Fruit fly (Drosophila melanogaster): ENCODE data around the gene pcx.

Gene pcx

dm6 chrX:2225138-2225537 lies at the start of gene pcx:
Gene pcx, plus strand, starts transcription at chrX:2225296.
- TF ChIP-seq ro (GFP tag; IDR thresholded peaks at IDR 0.05) (no peak), CG6765 (GFP tag; optimal IDR thresholded peaks at IDR 0.05) (no peak), pzg (GFP tag; optimal IDR thresholded peaks at IDR 0.05) (peak; percentile 49), amos (GFP tag; IDR thresholded peaks at IDR 0.05; ENCODE audit: partially characterized antibody) (peak; percentile 59; the same call in 1 of the 2 replicates), inv (GFP tag; IDR thresholded peaks at IDR 0.05; ENCODE audit: partially characterized antibody) (0 out of 2 replicates have a peak, but pooled peaks have one; percentile 19), CG9797 (GFP tag; optimal IDR thresholded peaks at IDR 0.05) (peak; percentile 34), stwl (tag; optimal IDR thresholded peaks at IDR 0.05) (no peak), pum (GFP tag; optimal IDR thresholded peaks at IDR 0.05) (no peak), ato (GFP tag; IDR thresholded peaks at IDR 0.05; ENCODE audit: partially characterized antibody) (no peak), CG18764 (GFP tag; optimal IDR thresholded peaks at IDR 0.05) (peak; percentile 86), hb (GFP tag; IDR thresholded peaks at IDR 0.05; ENCODE audit: partially characterized antibody) (peak; percentile 44; the same call in 1 of the 3 replicates), CHES-1-like (GFP tag; optimal IDR thresholded peaks at IDR 0.05) (no peak), CG2129 (GFP tag; IDR thresholded peaks at IDR 0.05; ENCODE audit: partially characterized antibody) (no peak), vvl (GFP tag; IDR thresholded peaks at IDR 0.05) (0 out of 2 replicates have a peak, but pooled peaks have one; percentile 7), CG10267 (tag; optimal IDR thresholded peaks at IDR 0.05) (no peak), CG13287 (GFP tag; IDR thresholded peaks at IDR 0.05; ENCODE audit: partially characterized antibody) (peak; percentile 71), nom (GFP tag; optimal IDR thresholded peaks at IDR 0.05) (no peak), gfzf (GFP tag; optimal IDR thresholded peaks at IDR 0.05) (peak; percentile 50), CG4617 (GFP tag; optimal IDR thresholded peaks at IDR 0.05; ENCODE audit: borderline replicate concordance) (peak; percentile 76), CG17186 (GFP tag; optimal IDR thresholded peaks at IDR 0.05) (no peak), CG2116 (GFP tag; optimal IDR thresholded peaks at IDR 0.05) (peak; percentile 38), CG17359 (tag; optimal IDR thresholded peaks at IDR 0.05) (peak; percentile 96), ap (GFP tag; IDR thresholded peaks at IDR 0.05) (no peak), Optix (GFP tag; IDR thresholded peaks at IDR 0.05) (no peak), Dp (GFP tag; optimal IDR thresholded peaks at IDR 0.05) (peak; percentile 70), Lhr (GFP tag; optimal IDR thresholded peaks at IDR 0.05) (no peak), Dref (GFP tag; IDR thresholded peaks at IDR 0.05) (peak; percentile 81), sob (GFP tag; IDR thresholded peaks at IDR 0.05) (no peak), MBD-R2 (GFP tag; IDR thresholded peaks at IDR 0.05) (peak; percentile 49), bbx (GFP tag; IDR thresholded peaks at IDR 0.05; ENCODE audit: partially characterized antibody) (peak; percentile 58), CG14710 (tag; optimal IDR thresholded peaks at IDR 0.05) (peak; percentile 37), CG17328 (GFP tag; IDR thresholded peaks at IDR 0.05) (no peak), sna (GFP tag; IDR thresholded peaks at IDR 0.05; ENCODE audit: partially characterized antibody) (0 out of 2 replicates have a peak, but pooled peaks have one; percentile 41), btn (GFP tag; optimal IDR thresholded peaks at IDR 0.05) (no peak), knrl (GFP tag; IDR thresholded peaks at IDR 0.05; ENCODE audit: partially characterized antibody) (peak; percentile 54; the same call in 2 of the 3 replicates), BEAF-32 (GFP tag; optimal IDR thresholded peaks at IDR 0.05) (peak; percentile 57), CG6683 (GFP tag; optimal IDR thresholded peaks at IDR 0.05) (no peak), HLH4C (GFP tag; IDR thresholded peaks at IDR 0.05; ENCODE audit: partially characterized antibody) (peak; percentile 50), en (GFP tag; optimal IDR thresholded peaks at IDR 0.05) (no peak), HmgZ (tag; optimal IDR thresholded peaks at IDR 0.05) (no peak), phol (tag; optimal IDR thresholded peaks at IDR 0.05) (peak; percentile 1), Sry-δ (GFP tag; optimal IDR thresholded peaks at IDR 0.05) (peak; percentile 49), CG6791 (GFP tag; IDR thresholded peaks at IDR 0.05; ENCODE audit: partially characterized antibody) (peak; percentile 61; the same call in 2 of the 3 replicates), Fer2 (tag; optimal IDR thresholded peaks at IDR 0.05) (no peak), nmo (GFP tag; optimal IDR thresholded peaks at IDR 0.05) (no peak), hbn (GFP tag; IDR thresholded peaks at IDR 0.05; ENCODE audit: partially characterized antibody) (peak; percentile 27; the same call in 1 of the 2 replicates), Max (GFP tag; optimal IDR thresholded peaks at IDR 0.05) (no peak), CG9215 (GFP tag; IDR thresholded peaks at IDR 0.05) (no peak)
